Fruit fly (Drosophila melanogaster): ENCODE measurements around the gene ND-13B.

The ND-13B gene

DNA sequence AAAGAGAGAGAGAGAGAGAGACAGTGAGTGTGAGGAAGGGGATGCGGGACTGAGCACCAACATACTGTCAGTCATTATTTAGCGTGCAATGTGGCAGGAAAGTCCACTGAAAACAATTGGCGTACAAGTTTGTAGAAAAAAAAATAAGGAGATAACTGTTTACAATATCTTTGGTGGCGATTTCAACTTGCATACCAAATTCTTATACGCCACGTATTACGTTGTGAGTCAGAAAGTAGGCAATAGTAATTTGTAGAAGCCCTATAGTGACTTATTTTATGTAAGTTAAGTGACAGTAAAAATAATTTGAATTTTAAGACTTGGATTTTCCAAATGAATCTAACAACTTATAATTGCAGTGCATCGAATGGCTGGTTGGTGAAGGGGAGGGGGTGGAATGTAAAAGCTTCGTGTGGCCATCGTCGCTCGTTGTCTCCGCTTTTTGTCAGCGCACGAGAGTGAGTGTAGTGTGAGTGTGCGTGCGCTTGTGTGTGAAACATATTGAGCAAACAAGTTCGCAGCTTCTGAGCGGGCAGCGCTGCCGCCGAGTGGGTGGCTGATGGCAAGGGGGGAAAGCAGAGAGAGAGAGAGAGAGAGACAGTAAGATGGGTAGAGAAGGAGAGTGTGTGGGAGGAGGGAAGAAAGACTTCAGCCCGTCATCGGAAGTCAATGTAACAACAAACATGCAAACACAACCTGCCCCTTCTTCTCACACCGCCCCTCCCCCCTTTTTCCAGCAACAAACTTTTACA, 45.9 kb upstream of the ND-13B start (continued):
- TF ChIP-seq CG4282 (GFP tag; optimal IDR thresholded peaks at IDR 0.05): peak; percentile 63
- 0 out of 2 replicates have a peak, but pooled peaks have one; percentile 56 for TF ChIP-seq cas (GFP tag; IDR thresholded peaks at IDR 0.05)
- peak; percentile 78 for TF ChIP-seq CG13894 (tag; optimal IDR thresholded peaks at IDR 0.05)
- peak; percentile 90 to 91 for TF ChIP-seq Pdp1 (GFP tag; optimal IDR thresholded peaks at IDR 0.05)
- peak; percentile 87 for TF ChIP-seq nerfin-1 (tag; optimal IDR thresholded peaks at IDR 0.05)
- TF ChIP-seq NC2β (GFP tag; optimal IDR thresholded peaks at IDR 0.05): peak; percentile 83
- TF ChIP-seq btn (GFP tag; optimal IDR thresholded peaks at IDR 0.05): peak; percentile 91
- TF ChIP-seq CG34224 (GFP tag; IDR thresholded peaks at IDR 0.05; ENCODE audit: partially characterized antibody): peak; percentile 28; the same call in 1 of the 3 replicates
- no peak for TF ChIP-seq Doc3 (GFP tag; IDR thresholded peaks at IDR 0.05; ENCODE audit: partially characterized antibody)
- peak; percentile 84 for TF ChIP-seq Chrac-16 (GFP tag; optimal IDR thresholded peaks at IDR 0.05)
- TF ChIP-seq CG10565 (GFP tag; optimal IDR thresholded peaks at IDR 0.05): peak; percentile 77
- TF ChIP-seq Lpt (GFP tag; optimal IDR thresholded peaks at IDR 0.05): no peak
- peak; percentile 90 for TF ChIP-seq CG34422 (GFP tag; IDR thresholded peaks at IDR 0.05)
- TF ChIP-seq CG1603 (tag; optimal IDR thresholded peaks at IDR 0.05): peak; percentile 46
- peak; percentile 94 for TF ChIP-seq CG12659 (GFP tag; optimal IDR thresholded peaks at IDR 0.05)
- TF ChIP-seq al (GFP tag; IDR thresholded peaks at IDR 0.05): peak; percentile 86
- peak; percentile 93 for TF ChIP-seq CG33213 (GFP tag; optimal IDR thresholded peaks at IDR 0.05)
- peak; percentile 78 for TF ChIP-seq CG12942 (GFP tag; optimal IDR thresholded peaks at IDR 0.05)
- TF ChIP-seq Doc2 (GFP tag; IDR thresholded peaks at IDR 0.05): no peak; the same call in 1 of the 2 replicates
- peak; percentile 81 for TF ChIP-seq CG10959 (GFP tag; IDR thresholded peaks at IDR 0.05)
- peak; percentile 95 for TF ChIP-seq pho (GFP tag; optimal IDR thresholded peaks at IDR 0.05)
- peak; percentile 9 for TF ChIP-seq sug (tag; optimal IDR thresholded peaks at IDR 0.05)
- peak; percentile 96 for TF ChIP-seq Meics (GFP tag; optimal IDR thresholded peaks at IDR 0.05)
- TF ChIP-seq ftz-f1 (GFP tag; optimal IDR thresholded peaks at IDR 0.05): peak; percentile 23
- no peak for TF ChIP-seq fru (optimal IDR thresholded peaks at IDR 0.05)
- peak; percentile 92 for TF ChIP-seq Hsf (GFP tag; optimal IDR thresholded peaks at IDR 0.05)
- peak; percentile 92 for TF ChIP-seq CG17359 (tag; optimal IDR thresholded peaks at IDR 0.05)
- no peak for TF ChIP-seq CG30020 (tag; optimal IDR thresholded peaks at IDR 0.05)
- peak; percentile 89 for TF ChIP-seq Side (GFP tag; optimal IDR thresholded peaks at IDR 0.05)
- peak; percentile 88 for TF ChIP-seq kah (GFP tag; optimal IDR thresholded peaks at IDR 0.05)
- TF ChIP-seq CG18011 (GFP tag; optimal IDR thresholded peaks at IDR 0.05): peak; percentile 71
- peak; percentile 91 for TF ChIP-seq CG14014 (GFP tag; IDR thresholded peaks at IDR 0.05)
- TF ChIP-seq ranshi (GFP tag; IDR thresholded peaks at IDR 0.05): peak; percentile 87
- peak; percentile 79; the same call in 1 of the 2 replicates for TF ChIP-seq MBD-R2 (GFP tag; IDR thresholded peaks at IDR 0.05)
- peak; percentile 96 for TF ChIP-seq CG3281 (GFP tag; optimal IDR thresholded peaks at IDR 0.05)
- TF ChIP-seq Six4 (GFP tag; optimal IDR thresholded peaks at IDR 0.05): peak; percentile 93
- peak; percentile 89 for TF ChIP-seq cg (GFP tag; optimal IDR thresholded peaks at IDR 0.05)
- TF ChIP-seq dysf (GFP tag; IDR thresholded peaks at IDR 0.05): peak; percentile 98
- TF ChIP-seq CG15073 (GFP tag; optimal IDR thresholded peaks at IDR 0.05): peak; percentile 43
- TF ChIP-seq eyg (GFP tag; optimal IDR thresholded peaks at IDR 0.05): peak; percentile 95
- TF ChIP-seq nmo (GFP tag; optimal IDR thresholded peaks at IDR 0.05): peak; percentile 98
- peak; percentile 70; the same call in 2 of the 3 replicates for TF ChIP-seq C15 (GFP tag; IDR thresholded peaks at IDR 0.05)
- TF ChIP-seq Deaf1 (tag; optimal IDR thresholded peaks at IDR 0.05): peak; percentile 87
- TF ChIP-seq exex (tag; optimal IDR thresholded peaks at IDR 0.05): peak; percentile 41
- 0 out of 2 replicates have a peak, but pooled peaks have one; percentile 43 for TF ChIP-seq CG16779 (GFP tag; IDR thresholded peaks at IDR 0.05)
- peak; percentile 59 for TF ChIP-seq rib (GFP tag; IDR thresholded peaks at IDR 0.05)
- 0 out of 2 replicates have a peak, but pooled peaks have one; percentile 49 for TF ChIP-seq chm (GFP tag; IDR thresholded peaks at IDR 0.05)
- TF ChIP-seq tin (GFP tag; optimal IDR thresholded peaks at IDR 0.05): peak; percentile 94
- TF ChIP-seq ac (GFP tag; optimal IDR thresholded peaks at IDR 0.05): peak; percentile 47
- peak; percentile 81; the same call in 1 of the 2 replicates for TF ChIP-seq peb (GFP tag; IDR thresholded peaks at IDR 0.05)
